Worm (Caenorhabditis elegans) whole organism, L4/young adult: Measurements from ENCODE around the gene F43G6.4.

Experiments used
- W03F9.2 ChIP-seq: fragments of 150-350 bp; optimal IDR thresholded peaks from 2 replicates; lab custom pipeline; 2014; ENCODE audit warnings: missing biosample characterization, missing genetic modification characterization
- dao-5 ChIP-seq: sonication (generic microtip); optimal IDR thresholded peaks from 2 replicates; lab custom pipeline; 2016; ENCODE audit warnings: missing genotype, missing genetic modification characterization, moderate library complexity, missing compliant biosample characterization
- him-1 ChIP-seq: sonication (generic microtip); optimal IDR thresholded peaks from 2 replicates; lab custom pipeline; 2016; ENCODE audit warnings: missing genotype, missing genetic modification reagents, missing genetic modification characterization, missing compliant biosample characterization

F43G6.4 gene

ce11 chrII:11842766-11843165, 52.2 kb downstream of the F43G6.4 start:
- no peak for TF ChIP-seq him-1 (tag; lab: Kevin White, UChicago)
- TF ChIP-seq W03F9.2 (tag; lab: Kevin White, UChicago) = no peak
- TF ChIP-seq dao-5 (tag; lab: Kevin White, UChicago) = no peak

DNA sequence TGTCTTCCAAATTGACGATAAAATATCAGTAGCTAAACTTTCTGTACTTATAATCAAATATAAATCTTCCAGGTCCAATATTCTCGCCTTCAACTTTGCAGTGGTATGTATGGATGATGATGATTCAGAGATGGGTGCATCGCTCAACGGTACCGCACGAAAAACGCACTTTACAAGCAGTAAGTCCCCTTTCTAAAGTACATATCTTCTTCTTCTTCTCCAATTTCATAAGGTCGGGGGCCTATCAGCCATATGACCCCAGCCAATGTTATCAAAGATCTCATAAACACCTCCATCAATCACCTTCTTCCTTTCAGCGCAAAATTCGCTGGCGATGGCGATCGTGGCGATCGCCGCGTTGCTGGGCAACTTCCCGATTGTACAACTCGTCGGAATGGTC, 52.9 kb downstream of the F43G6.4 start:
- TF ChIP-seq him-1 (tag; lab: Kevin White, UChicago) (no peak), dao-5 (tag; lab: Kevin White, UChicago) (no peak), W03F9.2 (tag; lab: Kevin White, UChicago) (no peak)

DNA sequence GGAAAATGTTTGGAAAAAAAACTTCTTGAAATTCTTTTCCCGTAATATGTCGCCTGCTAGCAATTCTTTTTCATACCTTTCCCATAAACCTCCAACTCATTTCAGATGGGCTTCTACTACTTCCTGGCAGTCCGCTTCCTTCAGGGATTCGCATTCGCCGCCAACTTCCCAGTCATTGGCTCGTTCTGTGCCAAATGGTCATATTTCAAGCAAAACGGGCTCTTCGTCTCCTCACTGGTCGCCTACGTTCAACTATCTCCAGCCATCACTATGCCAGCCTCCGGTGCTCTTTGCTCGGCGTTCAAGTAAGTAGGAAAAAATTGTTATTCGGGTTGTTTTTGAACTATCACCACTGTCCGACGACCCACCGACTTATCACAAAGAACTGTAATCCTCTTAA, 53.5 kb downstream of the F43G6.4 start:
- TF ChIP-seq dao-5 (tag; lab: Kevin White, UChicago) (no peak), him-1 (tag; lab: Kevin White, UChicago) (no peak), W03F9.2 (tag; lab: Kevin White, UChicago) (no peak)

DNA sequence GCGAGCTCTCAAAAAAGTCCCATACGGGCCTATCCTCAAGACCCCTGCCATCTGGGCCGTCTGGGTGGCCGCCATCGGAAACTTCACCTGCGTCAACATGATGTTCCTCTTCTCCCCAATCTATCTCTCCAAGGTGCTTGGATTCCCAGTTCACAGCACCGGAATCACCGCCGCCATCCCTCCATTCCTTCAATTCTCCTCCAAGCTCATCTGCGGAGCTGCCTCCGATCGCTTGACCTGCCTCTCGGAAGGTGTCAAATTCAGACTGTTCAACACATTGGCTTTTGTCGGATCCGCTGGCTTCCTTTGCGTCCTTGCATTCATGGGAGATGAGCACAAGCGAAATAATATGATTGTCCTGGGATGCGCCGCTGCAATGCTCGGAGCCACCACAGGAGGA, 54.4 kb downstream of the F43G6.4 start:
- no peak for TF ChIP-seq W03F9.2 (tag; lab: Kevin White, UChicago)
- TF ChIP-seq dao-5 (tag; lab: Kevin White, UChicago) = no peak
- TF ChIP-seq him-1 (tag; lab: Kevin White, UChicago) = no peak

ce11 chrII:11845954-11846353, 55.4 kb downstream of the F43G6.4 start:
- TF ChIP-seq dao-5 (tag; lab: Kevin White, UChicago) (no peak), him-1 (tag; lab: Kevin White, UChicago) (no peak), W03F9.2 (tag; lab: Kevin White, UChicago) (no peak)
